Worm (Caenorhabditis elegans) whole organism, L4/young adult: ENCODE data around the gene C24D10.2.

Source experiments
- W03F9.2 ChIP-seq: fragments of 150-350 bp; optimal IDR thresholded peaks from 2 replicates; lab custom pipeline; 2014; ENCODE audit warnings: missing biosample characterization, missing genetic modification characterization
- him-1 ChIP-seq: sonication (generic microtip); optimal IDR thresholded peaks from 2 replicates; lab custom pipeline; 2016; ENCODE audit warnings: missing genotype, missing genetic modification reagents, missing genetic modification characterization, missing compliant biosample characterization

- no peak for TF ChIP-seq him-1 (tag; lab: Kevin White, UChicago)
- no peak for TF ChIP-seq W03F9.2 (tag; lab: Kevin White, UChicago)
Measured at ce11 chrIV:5133791-5134370, 29.3 kb upstream of the C24D10.2 start.
